Worm (Caenorhabditis elegans): ENCODE results near the gene elt-3.
A peak's percentile ranks its signal among the peaks of the same experiment; 100 is the strongest.

Gene elt-3

DNA sequence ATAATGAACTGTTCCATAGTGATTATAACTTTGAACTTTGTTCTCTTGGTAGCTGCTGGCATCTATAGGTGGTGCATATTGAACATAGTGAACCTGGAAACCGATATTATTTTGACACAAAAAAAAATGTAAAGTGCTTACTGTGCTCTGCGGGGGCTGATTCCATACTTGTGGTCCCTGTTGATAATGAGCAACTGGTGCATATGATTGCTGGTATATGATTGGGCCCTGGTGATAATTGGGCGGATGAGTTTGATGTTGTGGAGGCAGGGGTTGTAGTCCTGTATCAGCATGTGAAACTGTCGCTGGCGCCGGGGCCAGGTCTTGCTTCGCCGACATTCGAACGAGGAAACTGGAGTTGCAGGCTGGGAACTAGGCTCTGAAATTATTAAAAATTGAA is 33.6 kb downstream of the elt-3 start, which contains the start of gene pqn-39:
Gene pqn-39, minus strand, starts transcription at position 385 of the 400 bp plus-strand sequence.
- TF ChIP-seq lsy-2 (tag; optimal IDR thresholded peaks at IDR 0.05) (no peak), unc-62 (GFP tag; optimal IDR thresholded peaks at IDR 0.05 in 1 of 2) (peak in 1 of 2 experiments; percentile 91), unc-62 (tag; optimal IDR thresholded peaks at IDR 0.05) (no peak), egl-43 (GFP tag; IDR thresholded peaks at IDR 0.05) (no peak), php-3 (GFP tag; IDR thresholded peaks at IDR 0.05) (no peak), nhr-42 (GFP tag; IDR thresholded peaks at IDR 0.05) (no peak)

DNA sequence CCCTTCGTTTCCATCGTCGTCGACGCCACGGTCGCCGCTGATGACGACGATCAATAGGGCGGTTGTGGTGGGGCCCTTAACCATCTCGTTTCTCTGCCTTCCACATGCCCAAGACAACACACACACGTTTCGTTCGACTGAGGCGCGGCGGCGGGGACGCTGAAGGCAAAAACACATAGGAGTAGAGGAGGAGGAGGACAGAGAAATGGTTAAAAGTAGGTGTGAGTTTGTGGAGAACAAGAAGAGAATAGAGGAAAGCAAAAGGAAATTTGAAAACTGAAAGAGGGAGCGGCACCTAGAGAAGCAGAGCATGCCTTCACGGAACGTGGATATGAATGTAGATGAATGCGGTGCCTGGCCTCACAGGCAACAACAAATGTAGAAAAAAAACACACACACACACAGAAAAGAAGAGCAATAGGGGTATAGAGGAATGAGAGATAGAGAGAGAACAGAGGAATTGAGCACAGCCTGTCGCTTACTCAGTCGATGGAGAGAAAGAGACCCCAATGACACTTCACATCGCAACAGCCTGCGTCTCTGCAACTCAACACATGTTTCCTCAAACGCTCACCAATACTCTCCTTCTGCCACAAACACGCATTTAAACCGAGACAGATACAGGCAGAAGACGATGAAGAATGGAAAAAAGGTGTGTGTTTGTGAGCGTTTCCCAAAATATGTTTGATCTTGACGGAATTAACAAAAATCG is 34.7 kb downstream of the elt-3 start:
- TF ChIP-seq mdt-29 (GFP tag; IDR thresholded peaks at IDR 0.05) (no peak), D1046.2 (GFP tag; IDR thresholded peaks at IDR 0.05) (no peak), arid-1 (GFP tag; conservative IDR thresholded peaks at IDR 0.05) (0 out of 2 replicates have a peak, but pooled peaks have one; percentile 9), saeg-2 (GFP tag; IDR thresholded peaks at IDR 0.05) (no peak), snpc-1.2 (GFP tag; IDR thresholded peaks at IDR 0.05) (no peak), lin-29 (GFP tag; IDR thresholded peaks at IDR 0.05) (no peak), jun-1 (tag; optimal IDR thresholded peaks at IDR 0.05) (peak; percentile 50), nhr-28 (tag; optimal IDR thresholded peaks at IDR 0.05) (peak; percentile 85), duxl-1 (tag; optimal IDR thresholded peaks at IDR 0.05; ENCODE audit: poor library complexity) (peak; percentile 16), dmd-6 (GFP tag; IDR thresholded peaks at IDR 0.05) (peak; percentile 75), hif-1 (tag; optimal IDR thresholded peaks at IDR 0.05) (peak; percentile 23 to 73), dpl-1 (GFP tag; optimal IDR thresholded peaks at IDR 0.05) (peak; percentile 41), dmd-9 (GFP tag; IDR thresholded peaks at IDR 0.05) (no peak), ces-1 (GFP tag; optimal IDR thresholded peaks at IDR 0.05) (peak; percentile 14), ama-1 (optimal IDR thresholded peaks at IDR 0.05) (peak; percentile 45), tra-1 (GFP tag; IDR thresholded peaks at IDR 0.05) (no peak), nhr-77 (tag; optimal IDR thresholded peaks at IDR 0.05) (peak; percentile 17), Y5F2A.4 (GFP tag; optimal IDR thresholded peaks at IDR 0.05) (no peak), ztf-7 (tag; optimal IDR thresholded peaks at IDR 0.05) (peak; percentile 61), egl-43 (GFP tag; IDR thresholded peaks at IDR 0.05) (peak; percentile 70), zip-2 (tag; optimal IDR thresholded peaks at IDR 0.05) (no peak), lim-7 (GFP tag; IDR thresholded peaks at IDR 0.05) (0 out of 2 replicates have a peak, but pooled peaks have one; percentile 31), attf-4 (tag; optimal IDR thresholded peaks at IDR 0.05) (no peak), nhr-42 (GFP tag; IDR thresholded peaks at IDR 0.05) (no peak), snpc-4 (tag; optimal IDR thresholded peaks at IDR 0.05) (no peak), F37D6.2 (tag; optimal IDR thresholded peaks at IDR 0.05) (peak; percentile 67), fos-1 (tag; optimal IDR thresholded peaks at IDR 0.05) (no peak), mxl-3 (GFP tag; optimal IDR thresholded peaks at IDR 0.05) (peak; percentile 87), ceh-28 (tag; optimal IDR thresholded peaks at IDR 0.05) (peak; percentile 63), nhr-11 (tag; optimal IDR thresholded peaks at IDR 0.05) (peak; percentile 78), aly-2 (tag; optimal IDR thresholded peaks at IDR 0.05) (no peak), T26A8.4 (GFP tag; IDR thresholded peaks at IDR 0.05) (0 out of 2 replicates have a peak, but pooled peaks have one; percentile 40), zip-11 (GFP tag; IDR thresholded peaks at IDR 0.05) (no peak), php-3 (GFP tag; IDR thresholded peaks at IDR 0.05) (no peak), set-16 (GFP tag; IDR thresholded peaks at IDR 0.05) (peak; percentile 89), R02D3.7 (tag; optimal IDR thresholded peaks at IDR 0.05) (no peak), nhr-76 (tag; optimal IDR thresholded peaks at IDR 0.05) (no peak), nhr-41 (GFP tag; IDR thresholded peaks at IDR 0.05) (no peak), lsy-2 (tag; optimal IDR thresholded peaks at IDR 0.05) (peak; percentile 78 to 80), rbr-2 (tag; optimal IDR thresholded peaks at IDR 0.05) (peak; percentile 91), ceh-20 (GFP tag; IDR thresholded peaks at IDR 0.05) (peak; percentile 36; the same call in 1 of the 2 replicates), zfp-2 (tag; optimal IDR thresholded peaks at IDR 0.05) (no peak), fkh-10 (GFP tag; optimal IDR thresholded peaks at IDR 0.05) (peak; percentile 93), daf-19 (GFP tag; conservative IDR thresholded peaks at IDR 0.05) (peak; percentile 91), zag-1 (tag; optimal IDR thresholded peaks at IDR 0.05) (peak; percentile 16), cey-2 (tag; optimal IDR thresholded peaks at IDR 0.05; ENCODE audit: borderline replicate concordance, insufficient read depth) (no peak)

Measured in whole organism, L4 larva.